Fruit fly (Drosophila melanogaster): ENCODE results near the gene fz2.

DNA sequence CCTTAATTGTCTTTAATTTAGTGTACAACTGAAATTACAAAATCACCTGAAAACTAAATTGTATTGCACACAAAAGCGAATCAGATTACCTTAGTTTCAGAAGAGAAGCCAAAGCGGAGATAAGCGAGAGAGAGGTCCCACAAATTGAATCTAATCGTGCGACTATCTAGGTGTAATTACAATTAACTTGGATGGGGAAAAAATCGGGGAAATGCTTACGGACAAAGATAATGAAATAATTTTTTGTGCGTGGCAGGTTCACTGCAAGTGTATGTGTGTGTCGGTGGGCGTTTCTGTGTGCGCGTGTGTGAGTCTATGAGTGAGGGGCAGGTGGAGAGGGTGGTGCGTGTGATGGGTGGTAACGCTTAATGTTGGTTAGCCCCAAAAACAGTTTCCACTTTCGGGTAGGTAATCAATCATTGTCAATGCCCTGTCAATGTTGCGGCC lies 6.8 kb downstream of the fz2 start:
- TF ChIP-seq ey (GFP tag; optimal IDR thresholded peaks at IDR 0.05) = no peak
- no peak for TF ChIP-seq GATAd (GFP tag; optimal IDR thresholded peaks at IDR 0.05)
- TF ChIP-seq Abd-B (GFP tag; optimal IDR thresholded peaks at IDR 0.05) = no peak
- TF ChIP-seq CG9705 (GFP tag; optimal IDR thresholded peaks at IDR 0.05) = no peak
- TF ChIP-seq foxo (GFP tag; optimal IDR thresholded peaks at IDR 0.05) = no peak
- TF ChIP-seq Rel (GFP tag; optimal IDR thresholded peaks at IDR 0.05) = no peak
- no peak for TF ChIP-seq Rel (tag; optimal IDR thresholded peaks at IDR 0.05)
- no peak for TF ChIP-seq woc (GFP tag; optimal IDR thresholded peaks at IDR 0.05)
